Worm (Caenorhabditis elegans) whole organism, L4 larva: ENCODE data around the gene srh-55.

ENCODE experiments used
- D1046.2 ChIP-seq: fragments of 200-800 bp; sonication (Bioruptor generic); IDR thresholded peaks from 2 replicates; pipeline ENCODE4 v1.3.6; 2022; ENCODE audit warnings: missing genetic modification characterization, missing compliant biosample characterization
- F44E2.7 ChIP-seq: fragments of 200-800 bp; sonication (Bioruptor generic); IDR thresholded peaks from 2 replicates; pipeline ENCODE4 v2.1.2; 2022; ENCODE audit warnings: missing genetic modification characterization, missing compliant biosample characterization
- R02D3.7 ChIP-seq: fragments of 150-350 bp; sonication (generic microtip); optimal IDR thresholded peaks from 3 replicates; lab custom pipeline; 2014; ENCODE audit warnings: missing biosample characterization, missing genetic modification characterization
- Y5F2A.4 ChIP-seq: fragments of 200-800 bp; sonication (Bioruptor generic); optimal IDR thresholded peaks from 2 replicates; lab custom pipeline; 2018; ENCODE audit warnings: mild to moderate bottlenecking, missing genetic modification characterization, missing compliant biosample characterization
- Y75B8A.6 ChIP-seq: fragments of 200-800 bp; sonication (Bioruptor generic); IDR thresholded peaks from 2 replicates; pipeline ENCODE4 v1.3.6; 2022; ENCODE audit warnings: missing genetic modification reagents, missing genetic modification characterization, missing compliant biosample characterization
- ZK337.2 ChIP-seq: fragments of 200-800 bp; sonication (Bioruptor generic); IDR thresholded peaks from 2 replicates; pipeline ENCODE4 v1.3.6; 2022; ENCODE audit warnings: missing genetic modification reagents, missing genetic modification characterization, missing compliant biosample characterization
- aly-2 ChIP-seq: sonication (generic microtip); optimal IDR thresholded peaks from 2 replicates; lab custom pipeline; 2018; ENCODE audit warnings: missing biosample characterization, missing genetic modification characterization
- ama-1 ChIP-seq: fragments of 150-350 bp; optimal IDR thresholded peaks from 2 replicates; lab custom pipeline; 2014; ENCODE audit warnings: inconsistent platforms, mixed read lengths
- attf-4 ChIP-seq: sonication (generic microtip); optimal IDR thresholded peaks from 3 replicates; lab custom pipeline; 2017; ENCODE audit warnings: missing biosample characterization, missing genetic modification characterization
- ceh-32 ChIP-seq: sonication (generic microtip); optimal IDR thresholded peaks from 2 replicates; lab custom pipeline; 2016; ENCODE audit warnings: mild to moderate bottlenecking, missing genetic modification characterization, missing compliant biosample characterization; ENCODE audit not compliant: poor library complexity
- cey-2 ChIP-seq: sonication (generic microtip); optimal IDR thresholded peaks from 3 replicates; lab custom pipeline; 2017; ENCODE audit warnings: missing genetic modification characterization, mild to moderate bottlenecking, missing compliant biosample characterization, antibody characterized with exemption, borderline replicate concordance; ENCODE audit not compliant: insufficient read depth
- daf-12 ChIP-seq: fragments of 150-350 bp; optimal IDR thresholded peaks from 2 replicates; lab custom pipeline; 2014; ENCODE audit warnings: missing biosample characterization, missing genetic modification reagents, missing genetic modification characterization
- daf-16 ChIP-seq, 3 experiments: sonication (generic microtip); optimal IDR thresholded peaks; 2 replicates each; lab custom pipeline; 2016 to 2017; ENCODE audit warnings: missing genetic modification characterization in 3 of 3, missing genetic modification reagents in 3 of 3, mild to moderate bottlenecking in 2 of 3, missing compliant biosample characterization in 2 of 3, missing biosample characterization in 1 of 3, moderate library complexity in 1 of 3
- dmd-6 ChIP-seq: fragments of 200-800 bp; sonication (Bioruptor generic); IDR thresholded peaks from 2 replicates; pipeline ENCODE4 v1.3.6; 2022; ENCODE audit warnings: missing genetic modification reagents, missing genetic modification characterization, missing compliant biosample characterization
- dmd-8 ChIP-seq: fragments of 200-800 bp; sonication (Bioruptor generic); IDR thresholded peaks from 2 replicates; pipeline ENCODE4 v1.3.6; 2022; ENCODE audit warnings: missing genetic modification characterization, missing compliant biosample characterization
- dpl-1 ChIP-seq: fragments of 150-350 bp; optimal IDR thresholded peaks from 2 replicates; lab custom pipeline; 2014; ENCODE audit warnings: missing biosample characterization, missing genetic modification reagents, missing genetic modification characterization
- dve-1 ChIP-seq: sonication (generic microtip); optimal IDR thresholded peaks from 2 replicates; lab custom pipeline; 2017; ENCODE audit warnings: antibody characterized with exemption, mild to moderate bottlenecking, missing genetic modification characterization, missing compliant biosample characterization; ENCODE audit not compliant: insufficient read depth
- fkh-10 ChIP-seq: fragments of 150-350 bp; optimal IDR thresholded peaks from 2 replicates; lab custom pipeline; 2014; ENCODE audit warnings: missing biosample characterization, missing genetic modification reagents, missing genetic modification characterization
- gei-8 ChIP-seq: fragments of 200-800 bp; sonication (Bioruptor generic); optimal IDR thresholded peaks from 2 replicates; lab custom pipeline; 2018; ENCODE audit warnings: mild to moderate bottlenecking, missing genetic modification characterization, missing compliant biosample characterization
- hif-1 ChIP-seq, 2 experiments: sonication (generic microtip); optimal IDR thresholded peaks; 2 replicates each; lab custom pipeline; 2016 to 2017; ENCODE audit warnings: missing compliant biosample characterization in 2 of 2, missing genetic modification characterization in 2 of 2, missing genetic modification reagents in 2 of 2, missing genotype in 2 of 2, mild to moderate bottlenecking in 1 of 2
- hlh-11 ChIP-seq: fragments of 200-800 bp; sonication (Bioruptor generic); optimal IDR thresholded peaks from 2 replicates; lab custom pipeline; 2018; ENCODE audit warnings: mild to moderate bottlenecking, missing genetic modification characterization, missing compliant biosample characterization
- hlh-30 ChIP-seq: sonication (generic microtip); optimal IDR thresholded peaks from 2 replicates; lab custom pipeline; 2017; ENCODE audit warnings: antibody characterized with exemption, mild to moderate bottlenecking, missing genetic modification characterization, missing compliant biosample characterization; ENCODE audit not compliant: insufficient read depth
- lin-29 ChIP-seq: fragments of 200-800 bp; sonication (Bioruptor generic); IDR thresholded peaks from 2 replicates; pipeline ENCODE4 v1.3.6; 2022; ENCODE audit warnings: missing genetic modification reagents, missing genetic modification characterization, missing compliant biosample characterization
- lin-38 ChIP-seq: fragments of 200-800 bp; sonication (Bioruptor generic); IDR thresholded peaks from 2 replicates; pipeline ENCODE4 v1.3.6; 2022; ENCODE audit warnings: missing genetic modification reagents, missing genetic modification characterization, missing compliant biosample characterization
- lir-3 ChIP-seq: sonication (generic microtip); optimal IDR thresholded peaks from 2 replicates; lab custom pipeline; 2016; ENCODE audit warnings: mild to moderate bottlenecking, missing genetic modification characterization, missing compliant biosample characterization
- mdl-1 ChIP-seq, 2 experiments: fragments of 150-350 bp in 1 of 2; sonication (generic microtip) in 1 of 2; optimal IDR thresholded peaks; 2 replicates each; lab custom pipeline; 2014 to 2017; ENCODE audit warnings: missing biosample characterization in 2 of 2, missing genetic modification characterization in 2 of 2
- mep-1 ChIP-seq: fragments of 150-350 bp; sonication (generic microtip); optimal IDR thresholded peaks from 3 replicates; lab custom pipeline; 2014; ENCODE audit warnings: missing biosample characterization, missing genetic modification characterization
- mes-2 ChIP-seq: sonication (generic microtip); optimal IDR thresholded peaks from 2 replicates; lab custom pipeline; 2016; ENCODE audit warnings: missing genotype, mild to moderate bottlenecking, missing genetic modification characterization, missing compliant biosample characterization; ENCODE audit not compliant: poor library complexity, severe bottlenecking
- mxl-2 ChIP-seq: fragments of 200-800 bp; sonication (Bioruptor generic); conservative IDR thresholded peaks from 2 replicates; pipeline ENCODE4 v1.3.6; 2022; ENCODE audit warnings: missing genetic modification reagents, missing genetic modification characterization, missing compliant biosample characterization
- mxl-3 ChIP-seq: fragments of 200-800 bp; sonication (Bioruptor generic); optimal IDR thresholded peaks from 2 replicates; lab custom pipeline; 2018; ENCODE audit warnings: mild to moderate bottlenecking, missing genetic modification characterization, missing compliant biosample characterization
- nhr-102 ChIP-seq: sonication (generic microtip); optimal IDR thresholded peaks from 2 replicates; lab custom pipeline; 2016; ENCODE audit warnings: mild to moderate bottlenecking, missing genetic modification characterization, moderate library complexity, missing compliant biosample characterization
- nhr-11 ChIP-seq: fragments of 150-350 bp; optimal IDR thresholded peaks from 2 replicates; lab custom pipeline; 2014; ENCODE audit warnings: missing biosample characterization, missing genetic modification characterization
- nhr-237 ChIP-seq: sonication (generic microtip); optimal IDR thresholded peaks from 2 replicates; lab custom pipeline; 2017; ENCODE audit warnings: missing biosample characterization, missing genetic modification characterization
- nhr-28 ChIP-seq: fragments of 150-350 bp; optimal IDR thresholded peaks from 2 replicates; lab custom pipeline; 2014; ENCODE audit warnings: missing biosample characterization, missing genetic modification characterization
- nhr-6 ChIP-seq: fragments of 150-350 bp; optimal IDR thresholded peaks from 2 replicates; lab custom pipeline; 2014; ENCODE audit warnings: missing biosample characterization, missing genetic modification characterization
- nhr-76 ChIP-seq: fragments of 150-350 bp; optimal IDR thresholded peaks from 2 replicates; lab custom pipeline; 2014; ENCODE audit warnings: missing biosample characterization, missing genetic modification characterization
- nhr-77 ChIP-seq: fragments of 150-350 bp; optimal IDR thresholded peaks from 2 replicates; lab custom pipeline; 2014; ENCODE audit warnings: missing biosample characterization, missing genetic modification characterization
- pha-4 ChIP-seq, 2 experiments: fragments of 150-350 bp in 1 of 2; fragments of 200-800 bp in 1 of 2; sonication (Bioruptor generic) in 1 of 2; IDR thresholded peaks in 1 of 2; optimal IDR thresholded peaks in 1 of 2; 2 replicates each; pipeline versions ENCODE4 v1.3.6 to Lab custom; 2014 to 2022; ENCODE audit warnings: missing genetic modification characterization in 2 of 2, missing genetic modification reagents in 2 of 2, missing biosample characterization in 1 of 2, missing compliant biosample characterization in 1 of 2
- pqm-1 ChIP-seq: sonication (generic microtip); optimal IDR thresholded peaks from 2 replicates; lab custom pipeline; 2017; ENCODE audit warnings: missing biosample characterization, missing genetic modification characterization
- set-16 ChIP-seq: fragments of 200-800 bp; sonication (Bioruptor generic); IDR thresholded peaks from 2 replicates; pipeline ENCODE4 v1.3.6; 2022; ENCODE audit warnings: missing genetic modification reagents, missing genetic modification characterization, missing compliant biosample characterization
- tag-97 ChIP-seq: fragments of 200-800 bp; sonication (Bioruptor generic); IDR thresholded peaks from 2 replicates; pipeline ENCODE4 v1.3.6; 2022; ENCODE audit warnings: missing genetic modification characterization, missing compliant biosample characterization
- unc-62 ChIP-seq, 3 experiments: fragments of 150-350 bp in 1 of 3; sonication (generic microtip); optimal IDR thresholded peaks in 2 of 3; peaks in 1 of 3; 1 replicate in 1 of 3; 2 replicates in 2 of 3; lab custom pipeline; 2014 to 2017; ENCODE audit warnings: missing biosample characterization in 3 of 3, missing genetic modification characterization in 3 of 3, missing genetic modification reagents in 3 of 3, missing genotype in 1 of 3
- zfp-2 ChIP-seq: sonication (generic microtip); optimal IDR thresholded peaks from 2 replicates; lab custom pipeline; 2016; ENCODE audit warnings: mild to moderate bottlenecking, missing genetic modification characterization, missing compliant biosample characterization
- ztf-7 ChIP-seq: fragments of 150-350 bp; optimal IDR thresholded peaks from 2 replicates; lab custom pipeline; 2014; ENCODE audit warnings: missing biosample characterization, missing genetic modification characterization

The srh-55 gene

DNA sequence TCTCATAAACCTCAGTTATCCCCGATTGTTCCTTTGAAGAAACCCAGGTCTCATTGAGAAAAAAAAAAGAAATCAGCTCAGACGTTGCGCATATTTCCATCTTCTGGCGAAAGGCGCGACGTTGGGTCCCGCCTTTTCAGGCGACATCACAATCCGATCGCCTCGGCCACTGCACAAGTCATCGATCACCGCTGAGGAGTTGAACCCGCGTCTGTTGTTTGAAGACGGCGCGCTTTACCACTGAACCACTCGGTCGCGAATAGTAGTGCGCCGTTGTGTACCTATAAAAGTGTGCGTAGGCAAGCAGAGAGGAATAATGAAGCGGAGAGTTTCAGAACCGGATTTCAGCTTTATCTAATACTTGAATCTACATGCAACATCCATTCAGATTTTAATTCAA, 37.5 kb downstream of the srh-55 start, which contains the start of gene Y75B12B.11 (continued):
- TF ChIP-seq ZK337.2 (GFP tag; lab: Robert Waterston, UW) (peak; percentile 89), dpl-1 (GFP tag; lab: Kevin White, UChicago) (peak; percentile 68), R02D3.7 (tag; lab: Kevin White, UChicago) (no peak), ama-1 (lab: Kevin White, UChicago) (peak; percentile 82), mxl-2 (peak; percentile 90), daf-12 (tag; lab: Kevin White, UChicago) (no peak)

DNA sequence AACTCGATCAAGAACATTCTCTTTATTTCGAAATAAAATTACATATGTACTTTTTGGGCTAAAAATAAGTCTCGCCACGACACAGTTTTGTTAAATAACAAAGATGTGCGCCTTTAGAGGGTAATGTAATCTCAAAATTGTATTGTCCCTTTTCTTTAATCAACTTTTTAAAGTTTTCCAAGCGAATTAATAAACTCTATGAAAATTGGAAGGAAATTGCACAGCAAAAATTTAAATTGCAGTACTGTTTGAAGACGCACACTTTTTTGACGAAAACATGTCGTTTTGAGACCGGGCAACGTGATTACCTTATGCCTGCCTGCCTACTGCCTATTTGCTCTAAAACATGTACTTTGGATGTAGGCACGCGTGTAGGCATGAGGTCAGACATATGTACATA, 38.6 kb downstream of the srh-55 start:
- peak in 1 of 2 experiments; percentile 93 for TF ChIP-seq unc-62 (GFP tag; optimal IDR thresholded peaks at IDR 0.05 in 1 of 2; lab: Kevin White, UChicago)
- no peak for TF ChIP-seq unc-62 (tag; optimal IDR thresholded peaks at IDR 0.05; lab: Kevin White, UChicago)
- no peak for TF ChIP-seq nhr-102 (tag; lab: Kevin White, UChicago)

DNA sequence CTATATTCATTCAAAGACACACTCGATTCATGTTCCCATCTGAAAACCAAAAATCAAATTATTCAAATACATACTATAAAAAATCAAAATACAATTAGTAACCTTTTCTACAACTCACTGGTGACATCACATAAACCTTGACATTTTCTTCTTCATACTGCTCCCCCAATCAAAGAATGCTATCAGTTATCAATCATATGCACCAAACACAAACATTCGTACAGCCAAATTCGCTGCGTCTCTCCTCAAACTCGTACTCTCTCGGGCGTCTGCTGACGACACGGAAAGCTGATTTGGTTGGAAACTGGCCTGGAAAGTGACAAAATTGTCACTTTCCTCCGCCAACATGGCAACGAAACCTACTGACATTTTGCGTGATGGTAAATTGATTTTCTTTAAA, 39.0 kb downstream of the srh-55 start, which contains the start of gene plc-2:
Gene plc-2 (plus strand): TSS at position 196 of the 400 bp plus-strand sequence.
- TF ChIP-seq attf-4 (tag; lab: Kevin White, UChicago) (no peak), gei-8 (no peak), Y75B8A.6 (GFP tag; lab: Robert Waterston, UW) (no peak), dve-1 (tag; lab: Kevin White, UChicago) (peak; percentile 78), nhr-28 (tag; lab: Kevin White, UChicago) (peak; percentile 82), ZK337.2 (GFP tag; lab: Robert Waterston, UW) (no peak), zfp-2 (no peak), nhr-11 (tag; lab: Kevin White, UChicago) (no peak), pqm-1 (tag; lab: Kevin White, UChicago) (peak; percentile 84), fkh-10 (GFP tag; lab: Kevin White, UChicago) (no peak), hlh-11 (tag; lab: Kevin White, UChicago) (peak; percentile 88), mep-1 (tag; lab: Kevin White, UChicago) (peak; percentile 13), pha-4 (GFP tag; IDR thresholded peaks at IDR 0.05; lab: Robert Waterston, UW) (no peak), pha-4 (tag; optimal IDR thresholded peaks at IDR 0.05; lab: Kevin White, UChicago) (peak; percentile 32), unc-62 (GFP tag; optimal IDR thresholded peaks at IDR 0.05 in 1 of 2; lab: Kevin White, UChicago) (peak in 1 of 2 experiments; percentile 13), unc-62 (tag; optimal IDR thresholded peaks at IDR 0.05; lab: Kevin White, UChicago) (no peak), mxl-3 (GFP tag; lab: Kevin White, UChicago) (peak; percentile 24), dmd-6 (peak; percentile 76), lin-38 (GFP tag; lab: Robert Waterston, UW) (peak; percentile 35; the same call in 1 of the 2 replicates), dmd-8 (GFP tag; lab: Robert Waterston, UW) (no peak), daf-16 (GFP tag; optimal IDR thresholded peaks at IDR 0.05; lab: Kevin White, UChicago) (no peak), daf-16 (tag; optimal IDR thresholded peaks at IDR 0.05; lab: Kevin White, UChicago) (peak; percentile 44), F44E2.7 (GFP tag; lab: Robert Waterston, UW) (no peak), nhr-6 (peak; percentile 81), hlh-30 (tag; lab: Kevin White, UChicago) (peak; percentile 44), nhr-77 (tag; lab: Kevin White, UChicago) (peak; percentile 31), aly-2 (tag; lab: Kevin White, UChicago) (no peak), mes-2 (peak; percentile 35)
- TF ChIP-seq, all 104 proteins: peak for 15

DNA sequence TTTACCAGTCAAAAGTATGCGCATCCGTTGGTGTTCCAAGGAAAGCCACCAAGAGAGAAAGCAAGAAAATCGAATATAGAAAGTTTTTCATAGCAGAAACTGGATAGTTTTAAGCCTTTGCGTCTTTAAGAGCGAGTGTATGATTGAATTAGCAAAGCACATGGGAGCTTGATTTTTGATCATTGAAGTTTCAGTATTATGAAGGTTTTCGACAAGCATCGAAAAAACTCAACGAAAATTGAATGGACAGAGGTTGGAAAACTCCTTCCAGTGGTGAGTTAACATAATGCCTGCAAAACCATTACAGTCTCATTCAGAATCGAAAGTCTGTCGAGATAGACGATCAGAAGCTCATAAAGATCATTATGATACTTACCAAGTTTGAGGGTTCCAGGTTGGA, 40.5 kb downstream of the srh-55 start, which contains the start of gene Y75B12B.13:
Gene Y75B12B.13 (minus strand): TSS at position 101 of the 400 bp plus-strand sequence.
- no peak for TF ChIP-seq D1046.2 (GFP tag; lab: Robert Waterston, UW)
- no peak for TF ChIP-seq nhr-76 (tag; lab: Kevin White, UChicago)
- no peak for TF ChIP-seq Y5F2A.4 (GFP tag; lab: Kevin White, UChicago)
- TF ChIP-seq ZK337.2 (GFP tag; lab: Robert Waterston, UW), result no peak
- TF ChIP-seq nhr-6, result no peak
- no peak for TF ChIP-seq lir-3
- TF ChIP-seq Y75B8A.6 (GFP tag; lab: Robert Waterston, UW), result no peak
- TF ChIP-seq lin-29 (GFP tag; lab: Robert Waterston, UW), result no peak
- no peak for TF ChIP-seq daf-12 (tag; lab: Kevin White, UChicago)
- no peak for TF ChIP-seq ztf-7 (tag; lab: Kevin White, UChicago)
- TF ChIP-seq cey-2, result no peak
- TF ChIP-seq mdl-1 (tag; optimal IDR thresholded peaks at IDR 0.05; lab: Kevin White, UChicago), result no peak
- no peak for TF ChIP-seq ceh-32
- no peak for TF ChIP-seq nhr-237 (tag; lab: Kevin White, UChicago)
- TF ChIP-seq set-16 (GFP tag; lab: Robert Waterston, UW), result no peak
- TF ChIP-seq tag-97 (GFP tag; lab: Robert Waterston, UW), result no peak
- TF ChIP-seq hlh-30 (tag; lab: Kevin White, UChicago), result no peak
- TF ChIP-seq hif-1 (tag; optimal IDR thresholded peaks at IDR 0.05; lab: Kevin White, UChicago), result no peak
